Worm (Caenorhabditis elegans): Measurements from ENCODE around the gene col-158.

Gene col-158

ce11 chrV:11789474-11789873, 39.9 kb upstream of the col-158 start, which contains the start of gene D2023.1:
TSS of gene D2023.1 (plus strand) at chrV:11789550.
- TF ChIP-seq rnt-1 (tag; optimal IDR thresholded peaks at IDR 0.05) = no peak

- no peak for TF ChIP-seq C38D4.7 (GFP tag; optimal IDR thresholded peaks at IDR 0.05)
- TF ChIP-seq unc-86 (tag; optimal IDR thresholded peaks at IDR 0.05) = no peak
- TF ChIP-seq fkh-6 (tag; optimal IDR thresholded peaks at IDR 0.05) = no peak
- no peak for TF ChIP-seq ceh-6 (GFP tag; optimal IDR thresholded peaks at IDR 0.05)
- TF ChIP-seq K02D7.2 (tag; optimal IDR thresholded peaks at IDR 0.05) = no peak
- no peak for TF ChIP-seq lin-11 (tag; optimal IDR thresholded peaks at IDR 0.05)
- no peak for TF ChIP-seq elt-2 (tag; optimal IDR thresholded peaks at IDR 0.05)
- no peak for TF ChIP-seq ttx-3 (tag; optimal IDR thresholded peaks at IDR 0.05)
- TF ChIP-seq pros-1 (tag; optimal IDR thresholded peaks at IDR 0.05) = no peak
- TF ChIP-seq elt-4 (tag; optimal IDR thresholded peaks at IDR 0.05) = no peak
- no peak for TF ChIP-seq fax-1 (tag; optimal IDR thresholded peaks at IDR 0.05)
- TF ChIP-seq nhr-11 (tag; optimal IDR thresholded peaks at IDR 0.05) = no peak
- no peak for TF ChIP-seq ama-1 (optimal IDR thresholded peaks at IDR 0.05)
- TF ChIP-seq ahr-1 (tag; optimal IDR thresholded peaks at IDR 0.05) = no peak
- TF ChIP-seq dve-1 (tag; optimal IDR thresholded peaks at IDR 0.05) = no peak
Observed at ce11 chrV:11794172-11794571, 35.2 kb upstream of the col-158 start.

- TF ChIP-seq hlh-6 (tag; optimal IDR thresholded peaks at IDR 0.05) (no peak), unc-42 (tag; optimal IDR thresholded peaks at IDR 0.05) (no peak), sox-2 (GFP tag; IDR thresholded peaks at IDR 0.05) (no peak), unc-3 (GFP tag; conservative IDR thresholded peaks at IDR 0.05) (no peak), unc-3 (tag; optimal IDR thresholded peaks at IDR 0.05) (no peak), elt-2 (tag; optimal IDR thresholded peaks at IDR 0.05) (no peak), hlh-30 (tag; optimal IDR thresholded peaks at IDR 0.05; ENCODE audit: insufficient read depth) (no peak), ets-4 (tag; optimal IDR thresholded peaks at IDR 0.05) (no peak), pat-9 (tag; optimal IDR thresholded peaks at IDR 0.05) (no peak), ahr-1 (tag; optimal IDR thresholded peaks at IDR 0.05) (no peak)
Observed at ce11 chrV:11795352-11795751, 34.0 kb upstream of the col-158 start.

- TF ChIP-seq eyg-1 (tag; optimal IDR thresholded peaks at IDR 0.05) = no peak
- no peak for TF ChIP-seq dmd-4 (tag; optimal IDR thresholded peaks at IDR 0.05; ENCODE audit: borderline replicate concordance)
- TF ChIP-seq ceh-9 (tag; optimal IDR thresholded peaks at IDR 0.05) = no peak
- TF ChIP-seq tbx-2 (tag; optimal IDR thresholded peaks at IDR 0.05) = no peak
- TF ChIP-seq odd-2 (tag; optimal IDR thresholded peaks at IDR 0.05) = no peak
Observed at ce11 chrV:11796343-11796742, 33.0 kb upstream of the col-158 start.

ce11 chrV:11797272-11797855, 32.0 kb upstream of the col-158 start:
- no peak for TF ChIP-seq C38D4.7 (GFP tag; optimal IDR thresholded peaks at IDR 0.05)
- no peak for TF ChIP-seq ceh-34 (tag; optimal IDR thresholded peaks at IDR 0.05)
- no peak for TF ChIP-seq unc-55 (GFP tag; optimal IDR thresholded peaks at IDR 0.05)
- TF ChIP-seq zip-5 (tag; optimal IDR thresholded peaks at IDR 0.05) = no peak
- TF ChIP-seq che-1 (tag; optimal IDR thresholded peaks at IDR 0.05) = no peak
- no peak for TF ChIP-seq nhr-11 (tag; optimal IDR thresholded peaks at IDR 0.05)
- no peak for TF ChIP-seq mec-3 (tag; optimal IDR thresholded peaks at IDR 0.05; ENCODE audit: borderline replicate concordance)
- TF ChIP-seq gmeb-2 (tag; optimal IDR thresholded peaks at IDR 0.05) = no peak

Data from whole organism, late embryonic.